Worm (Caenorhabditis elegans) whole organism, L4 larva: Measurements from ENCODE around the gene C28C12.12.

Source experiments
- F26F4.8 ChIP-seq: fragments of 200-800 bp; sonication (Bioruptor generic); conservative IDR thresholded peaks from 2 replicates; pipeline ENCODE4 v1.3.6; 2022; ENCODE audit warnings: missing genetic modification characterization, missing compliant biosample characterization
- F44E2.7 ChIP-seq: fragments of 200-800 bp; sonication (Bioruptor generic); IDR thresholded peaks from 2 replicates; pipeline ENCODE4 v2.1.2; 2022; ENCODE audit warnings: missing genetic modification characterization, missing compliant biosample characterization
- F49E8.2 ChIP-seq: sonication (generic microtip); optimal IDR thresholded peaks from 2 replicates; lab custom pipeline; 2016; ENCODE audit warnings: missing compliant biosample characterization, mild to moderate bottlenecking, missing genetic modification characterization, borderline replicate concordance
- R02D3.7 ChIP-seq: fragments of 150-350 bp; sonication (generic microtip); optimal IDR thresholded peaks from 3 replicates; lab custom pipeline; 2014; ENCODE audit warnings: missing biosample characterization, missing genetic modification characterization
- Y105C5A.15 ChIP-seq: fragments of 200-800 bp; sonication (Bioruptor generic); IDR thresholded peaks from 2 replicates; pipeline ENCODE4 v1.3.6; 2022; ENCODE audit warnings: missing genetic modification characterization, missing compliant biosample characterization
- Y48G9A.11 ChIP-seq: fragments of 200-800 bp; sonication (Bioruptor generic); IDR thresholded peaks from 2 replicates; pipeline ENCODE4 v1.3.6; 2022; ENCODE audit warnings: missing genetic modification reagents, missing genetic modification characterization, missing compliant biosample characterization
- ZK337.2 ChIP-seq: fragments of 200-800 bp; sonication (Bioruptor generic); IDR thresholded peaks from 2 replicates; pipeline ENCODE4 v1.3.6; 2022; ENCODE audit warnings: missing genetic modification reagents, missing genetic modification characterization, missing compliant biosample characterization
- ZK546.5 ChIP-seq, 2 experiments: sonication (generic microtip); optimal IDR thresholded peaks; 2 replicates each; lab custom pipeline; 2017; ENCODE audit warnings: missing biosample characterization in 2 of 2, missing genetic modification characterization in 2 of 2
- ama-1 ChIP-seq: fragments of 150-350 bp; optimal IDR thresholded peaks from 2 replicates; lab custom pipeline; 2014; ENCODE audit warnings: inconsistent platforms, mixed read lengths
- attf-4 ChIP-seq: sonication (generic microtip); optimal IDR thresholded peaks from 3 replicates; lab custom pipeline; 2017; ENCODE audit warnings: missing biosample characterization, missing genetic modification characterization
- ceh-20 ChIP-seq: fragments of 200-800 bp; sonication (Bioruptor generic); IDR thresholded peaks from 2 replicates; pipeline ENCODE4 v1.3.6; 2022; ENCODE audit warnings: missing genetic modification reagents, missing genetic modification characterization, missing compliant biosample characterization
- ceh-32 ChIP-seq: sonication (generic microtip); optimal IDR thresholded peaks from 2 replicates; lab custom pipeline; 2016; ENCODE audit warnings: mild to moderate bottlenecking, missing genetic modification characterization, missing compliant biosample characterization; ENCODE audit not compliant: poor library complexity
- ceh-62 ChIP-seq: sonication (generic microtip); optimal IDR thresholded peaks from 2 replicates; lab custom pipeline; 2017; ENCODE audit warnings: missing biosample characterization, missing genetic modification characterization
- daf-19 ChIP-seq: fragments of 200-800 bp; sonication (Bioruptor generic); conservative IDR thresholded peaks from 2 replicates; pipeline ENCODE4 v1.3.6; 2022; ENCODE audit warnings: missing genetic modification characterization, missing compliant biosample characterization
- daf-8 ChIP-seq: fragments of 200-800 bp; sonication (Bioruptor generic); IDR thresholded peaks from 2 replicates; pipeline ENCODE4 v1.3.6; 2022; ENCODE audit warnings: missing genetic modification characterization, missing compliant biosample characterization
- dmd-6 ChIP-seq: fragments of 200-800 bp; sonication (Bioruptor generic); IDR thresholded peaks from 2 replicates; pipeline ENCODE4 v1.3.6; 2022; ENCODE audit warnings: missing genetic modification reagents, missing genetic modification characterization, missing compliant biosample characterization
- dmd-9 ChIP-seq: fragments of 200-800 bp; sonication (Bioruptor generic); IDR thresholded peaks from 2 replicates; pipeline ENCODE4 v1.3.6; 2022; ENCODE audit warnings: missing genetic modification reagents, missing genetic modification characterization, missing compliant biosample characterization
- duxl-1 ChIP-seq: sonication (generic microtip); optimal IDR thresholded peaks from 2 replicates; lab custom pipeline; 2016; ENCODE audit warnings: mild to moderate bottlenecking, missing genetic modification characterization, moderate library complexity, missing compliant biosample characterization; ENCODE audit not compliant: poor library complexity
- egl-27 ChIP-seq: sonication (generic microtip); optimal IDR thresholded peaks from 3 replicates; lab custom pipeline; 2017; ENCODE audit warnings: missing biosample characterization, missing genetic modification reagents, missing genetic modification characterization
- fos-1 ChIP-seq: fragments of 150-350 bp; optimal IDR thresholded peaks from 2 replicates; lab custom pipeline; 2014; ENCODE audit warnings: missing biosample characterization, missing genetic modification characterization
- hif-1 ChIP-seq, 2 experiments: sonication (generic microtip); optimal IDR thresholded peaks; 2 replicates each; lab custom pipeline; 2016 to 2017; ENCODE audit warnings: missing compliant biosample characterization in 2 of 2, missing genetic modification characterization in 2 of 2, missing genetic modification reagents in 2 of 2, missing genotype in 2 of 2, mild to moderate bottlenecking in 1 of 2
- hlh-30 ChIP-seq: sonication (generic microtip); optimal IDR thresholded peaks from 2 replicates; lab custom pipeline; 2017; ENCODE audit warnings: antibody characterized with exemption, mild to moderate bottlenecking, missing genetic modification characterization, missing compliant biosample characterization; ENCODE audit not compliant: insufficient read depth
- lim-7 ChIP-seq: fragments of 200-800 bp; sonication (Bioruptor generic); IDR thresholded peaks from 2 replicates; pipeline ENCODE4 v1.3.6; 2022; ENCODE audit warnings: missing genetic modification characterization, missing compliant biosample characterization
- lin-15B ChIP-seq: fragments of 150-350 bp; sonication (generic microtip); optimal IDR thresholded peaks from 3 replicates; lab custom pipeline; 2014; ENCODE audit warnings: missing biosample characterization, missing genetic modification characterization
- lin-29 ChIP-seq: fragments of 200-800 bp; sonication (Bioruptor generic); IDR thresholded peaks from 2 replicates; pipeline ENCODE4 v1.3.6; 2022; ENCODE audit warnings: missing genetic modification reagents, missing genetic modification characterization, missing compliant biosample characterization
- lin-38 ChIP-seq: fragments of 200-800 bp; sonication (Bioruptor generic); IDR thresholded peaks from 2 replicates; pipeline ENCODE4 v1.3.6; 2022; ENCODE audit warnings: missing genetic modification reagents, missing genetic modification characterization, missing compliant biosample characterization
- lin-39 ChIP-seq: fragments of 150-350 bp; optimal IDR thresholded peaks from 2 replicates; lab custom pipeline; 2014; ENCODE audit warnings: missing biosample characterization, missing genetic modification reagents, missing genetic modification characterization
- lir-3 ChIP-seq: sonication (generic microtip); optimal IDR thresholded peaks from 2 replicates; lab custom pipeline; 2016; ENCODE audit warnings: mild to moderate bottlenecking, missing genetic modification characterization, missing compliant biosample characterization
- madf-9 ChIP-seq: fragments of 200-800 bp; sonication (Bioruptor generic); conservative IDR thresholded peaks from 2 replicates; pipeline ENCODE4 v1.3.6; 2022; ENCODE audit warnings: missing genetic modification reagents, missing genetic modification characterization, missing compliant biosample characterization
- mep-1 ChIP-seq: fragments of 150-350 bp; sonication (generic microtip); optimal IDR thresholded peaks from 3 replicates; lab custom pipeline; 2014; ENCODE audit warnings: missing biosample characterization, missing genetic modification characterization
- mes-2 ChIP-seq: sonication (generic microtip); optimal IDR thresholded peaks from 2 replicates; lab custom pipeline; 2016; ENCODE audit warnings: missing genotype, mild to moderate bottlenecking, missing genetic modification characterization, missing compliant biosample characterization; ENCODE audit not compliant: poor library complexity, severe bottlenecking
- mxl-2 ChIP-seq: fragments of 200-800 bp; sonication (Bioruptor generic); conservative IDR thresholded peaks from 2 replicates; pipeline ENCODE4 v1.3.6; 2022; ENCODE audit warnings: missing genetic modification reagents, missing genetic modification characterization, missing compliant biosample characterization
- nhr-10 ChIP-seq: fragments of 150-350 bp; optimal IDR thresholded peaks from 2 replicates; lab custom pipeline; 2014; ENCODE audit warnings: missing biosample characterization, missing genetic modification characterization
- nhr-102 ChIP-seq: sonication (generic microtip); optimal IDR thresholded peaks from 2 replicates; lab custom pipeline; 2016; ENCODE audit warnings: mild to moderate bottlenecking, missing genetic modification characterization, moderate library complexity, missing compliant biosample characterization
- nhr-111 ChIP-seq: fragments of 200-800 bp; sonication (Bioruptor generic); optimal IDR thresholded peaks from 2 replicates; lab custom pipeline; 2018; ENCODE audit warnings: mild to moderate bottlenecking, missing genetic modification characterization, missing compliant biosample characterization
- nhr-77 ChIP-seq: fragments of 150-350 bp; optimal IDR thresholded peaks from 2 replicates; lab custom pipeline; 2014; ENCODE audit warnings: missing biosample characterization, missing genetic modification characterization
- pha-4 ChIP-seq, 2 experiments: fragments of 150-350 bp in 1 of 2; fragments of 200-800 bp in 1 of 2; sonication (Bioruptor generic) in 1 of 2; IDR thresholded peaks in 1 of 2; optimal IDR thresholded peaks in 1 of 2; 2 replicates each; pipeline versions ENCODE4 v1.3.6 to Lab custom; 2014 to 2022; ENCODE audit warnings: missing genetic modification characterization in 2 of 2, missing genetic modification reagents in 2 of 2, missing biosample characterization in 1 of 2, missing compliant biosample characterization in 1 of 2
- php-3 ChIP-seq: fragments of 200-800 bp; sonication (Bioruptor generic); IDR thresholded peaks from 2 replicates; pipeline ENCODE4 v1.3.6; 2022; ENCODE audit warnings: missing genetic modification reagents, missing genetic modification characterization, missing compliant biosample characterization
- sdz-12 ChIP-seq: fragments of 200-800 bp; sonication (Bioruptor generic); optimal IDR thresholded peaks from 2 replicates; lab custom pipeline; 2018; ENCODE audit warnings: mild to moderate bottlenecking, missing genetic modification characterization, missing compliant biosample characterization
- skn-1 ChIP-seq: fragments of 150-350 bp; optimal IDR thresholded peaks from 2 replicates; lab custom pipeline; 2014; ENCODE audit warnings: missing biosample characterization, missing genetic modification characterization
- snpc-1.2 ChIP-seq: fragments of 200-800 bp; sonication (Bioruptor generic); IDR thresholded peaks from 2 replicates; pipeline ENCODE4 v1.3.6; 2022; ENCODE audit warnings: missing genetic modification reagents, missing genetic modification characterization, missing compliant biosample characterization
- snpc-4 ChIP-seq: fragments of 150-350 bp; optimal IDR thresholded peaks from 2 replicates; lab custom pipeline; 2014; ENCODE audit warnings: missing biosample characterization, missing genetic modification characterization
- spr-3 ChIP-seq: fragments of 200-800 bp; sonication (Bioruptor generic); optimal IDR thresholded peaks from 2 replicates; lab custom pipeline; 2018; ENCODE audit warnings: mild to moderate bottlenecking, missing genetic modification characterization, missing compliant biosample characterization
- tra-1 ChIP-seq: fragments of 200-800 bp; sonication (Bioruptor generic); IDR thresholded peaks from 2 replicates; pipeline ENCODE4 v1.3.6; 2022; ENCODE audit warnings: missing genetic modification reagents, missing genetic modification characterization, missing compliant biosample characterization
- unc-62 ChIP-seq, 3 experiments: fragments of 150-350 bp in 1 of 3; sonication (generic microtip); optimal IDR thresholded peaks in 2 of 3; peaks in 1 of 3; 1 replicate in 1 of 3; 2 replicates in 2 of 3; lab custom pipeline; 2014 to 2017; ENCODE audit warnings: missing biosample characterization in 3 of 3, missing genetic modification characterization in 3 of 3, missing genetic modification reagents in 3 of 3, missing genotype in 1 of 3
- vab-7 ChIP-seq: fragments of 200-800 bp; sonication (Bioruptor generic); IDR thresholded peaks from 2 replicates; pipeline ENCODE4 v1.3.6; 2022; ENCODE audit warnings: missing genetic modification reagents, missing genetic modification characterization, missing compliant biosample characterization
- zag-1 ChIP-seq: fragments of 150-350 bp; optimal IDR thresholded peaks from 2 replicates; lab custom pipeline; 2014; ENCODE audit warnings: missing biosample characterization, missing genetic modification characterization
- zfp-2 ChIP-seq: sonication (generic microtip); optimal IDR thresholded peaks from 2 replicates; lab custom pipeline; 2016; ENCODE audit warnings: mild to moderate bottlenecking, missing genetic modification characterization, missing compliant biosample characterization
- zfp-3 ChIP-seq: fragments of 200-800 bp; sonication (Bioruptor generic); conservative IDR thresholded peaks from 2 replicates; pipeline ENCODE4 v1.3.6; 2022; ENCODE audit warnings: missing genetic modification reagents, missing genetic modification characterization, missing compliant biosample characterization
- ztf-11 ChIP-seq: fragments of 150-350 bp; optimal IDR thresholded peaks from 2 replicates; lab custom pipeline; 2014; ENCODE audit warnings: missing biosample characterization, missing genetic modification characterization

The C28C12.12 gene

DNA sequence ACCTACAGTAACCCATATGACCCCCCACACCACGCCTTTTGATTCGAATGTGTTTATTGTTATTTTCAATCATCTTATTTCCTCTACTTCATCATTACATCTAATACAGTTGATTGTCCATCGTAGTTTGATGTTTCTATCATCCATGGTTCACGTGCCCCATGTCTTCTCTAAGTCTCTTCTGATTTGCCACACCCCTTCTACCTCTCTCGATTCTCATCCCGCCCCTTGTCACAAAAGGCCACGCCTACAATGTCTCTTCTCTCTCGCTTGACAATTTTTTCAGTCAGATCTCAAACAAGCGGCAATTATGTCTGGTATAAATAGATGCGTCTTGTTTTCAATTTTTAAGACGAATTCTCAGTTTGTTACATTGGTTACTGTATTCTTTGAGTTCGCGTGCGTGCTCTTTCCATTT is 38.8 kb upstream of the C28C12.12 start:
- no peak for TF ChIP-seq ceh-62
- no peak for TF ChIP-seq duxl-1
- TF ChIP-seq spr-3 = no peak
- peak; percentile 92 for TF ChIP-seq hlh-30 (tag; lab: Kevin White, UChicago)
- TF ChIP-seq dmd-9 = no peak
- TF ChIP-seq R02D3.7 = no peak
- no peak for TF ChIP-seq ZK546.5 (tag; optimal IDR thresholded peaks at IDR 0.05; lab: Kevin White, UChicago)
- peak in 1 of 2 experiments; percentile 54 for TF ChIP-seq hif-1 (tag; optimal IDR thresholded peaks at IDR 0.05; lab: Kevin White, UChicago)
- no peak for TF ChIP-seq ZK337.2 (GFP tag; lab: Robert Waterston, UW)
- no peak for TF ChIP-seq attf-4 (tag; lab: Kevin White, UChicago)
- TF ChIP-seq egl-27 = no peak
- TF ChIP-seq madf-9 = no peak
- peak in 1 of 2 experiments; percentile 71 for TF ChIP-seq unc-62 (GFP tag; optimal IDR thresholded peaks at IDR 0.05 in 1 of 2; lab: Kevin White, UChicago)
- no peak for TF ChIP-seq unc-62 (tag; optimal IDR thresholded peaks at IDR 0.05; lab: Kevin White, UChicago)
- TF ChIP-seq Y48G9A.11 (GFP tag; lab: Robert Waterston, UW) = no peak
- TF ChIP-seq mep-1 (tag; lab: Kevin White, UChicago) = peak; percentile 54
- TF ChIP-seq nhr-10 (tag; lab: Kevin White, UChicago) = no peak
- peak; percentile 91 for TF ChIP-seq dmd-6
- peak; percentile 72 for TF ChIP-seq ceh-20 (GFP tag; lab: Robert Waterston, UW)
- no peak for TF ChIP-seq zfp-3 (GFP tag; lab: Robert Waterston, UW)
- no peak for TF ChIP-seq Y105C5A.15 (GFP tag; lab: Robert Waterston, UW)
- TF ChIP-seq fos-1 (tag; lab: Kevin White, UChicago) = no peak
- TF ChIP-seq pha-4 (GFP tag; IDR thresholded peaks at IDR 0.05; lab: Robert Waterston, UW) = no peak
- TF ChIP-seq pha-4 (tag; optimal IDR thresholded peaks at IDR 0.05; lab: Kevin White, UChicago) = no peak
- no peak for TF ChIP-seq daf-8 (GFP tag; lab: Robert Waterston, UW)
- no peak for TF ChIP-seq F49E8.2 (tag; lab: Kevin White, UChicago)
- TF ChIP-seq zag-1 (tag; lab: Kevin White, UChicago) = no peak
- peak; percentile 2 for TF ChIP-seq mes-2 (tag; lab: Kevin White, UChicago)
- TF ChIP-seq ama-1 (lab: Kevin White, UChicago) = no peak
- TF ChIP-seq skn-1 (tag; lab: Kevin White, UChicago) = no peak
- no peak for TF ChIP-seq snpc-4 (tag; lab: Kevin White, UChicago)
- TF ChIP-seq lin-39 (tag; lab: Kevin White, UChicago) = no peak
- no peak for TF ChIP-seq ztf-11 (tag; lab: Kevin White, UChicago)
- peak; percentile 40; the same call in 1 of the 2 replicates for TF ChIP-seq tra-1 (GFP tag; lab: Robert Waterston, UW)
- no peak for TF ChIP-seq snpc-1.2
- no peak for TF ChIP-seq nhr-77 (tag; lab: Kevin White, UChicago)
- TF ChIP-seq lin-38 (GFP tag; lab: Robert Waterston, UW) = no peak
- TF ChIP-seq zfp-2 (tag; lab: Kevin White, UChicago) = no peak
- TF ChIP-seq lin-15B (tag; lab: Kevin White, UChicago) = no peak
- TF ChIP-seq F44E2.7 = no peak
- TF ChIP-seq lim-7 = no peak
- no peak for TF ChIP-seq daf-19 (GFP tag; lab: Robert Waterston, UW)
- no peak for TF ChIP-seq nhr-102 (tag; lab: Kevin White, UChicago)
- TF ChIP-seq mxl-2 (GFP tag; lab: Robert Waterston, UW) = peak; percentile 80
- no peak for TF ChIP-seq sdz-12 (GFP tag; lab: Kevin White, UChicago)
- no peak for TF ChIP-seq nhr-111 (GFP tag; lab: Kevin White, UChicago)
- no peak for TF ChIP-seq lin-29
- no peak for TF ChIP-seq lir-3 (tag; lab: Kevin White, UChicago)
- TF ChIP-seq php-3 (GFP tag; lab: Robert Waterston, UW) = 0 out of 2 replicates have a peak, but pooled peaks have one; percentile 12
- no peak for TF ChIP-seq F26F4.8 (GFP tag; lab: Robert Waterston, UW)
- TF ChIP-seq ceh-32 (tag; lab: Kevin White, UChicago) = no peak
- TF ChIP-seq vab-7 = no peak
